Fruit fly (Drosophila melanogaster) whole organism, embryonic: Measurements from ENCODE around the gene CG12224.
A peak's percentile ranks its signal among the peaks of the same experiment; 100 is the strongest.

Experiments used
- B-H2 ChIP-seq: fragments of 200-800 bp; sonication (Bioruptor generic); optimal IDR thresholded peaks from 2 replicates; lab custom pipeline; 2018; ENCODE audit warnings: missing biosample characterization, mild to moderate bottlenecking, missing genetic modification characterization
- Blimp-1 ChIP-seq: fragments of 200-800 bp; sonication (Bioruptor generic); optimal IDR thresholded peaks from 3 replicates; lab custom pipeline; 2018; ENCODE audit warnings: missing biosample characterization, missing genetic modification characterization, mild to moderate bottlenecking, moderate library complexity, missing genetic modification reagents
- CG10147 ChIP-seq: fragments of 200-800 bp; sonication (Bioruptor generic); optimal IDR thresholded peaks from 2 replicates; lab custom pipeline; 2019; ENCODE audit warnings: missing biosample characterization, mild to moderate bottlenecking, missing genetic modification characterization, moderate library complexity
- CG11085 ChIP-seq: fragments of 200-800 bp; sonication (Bioruptor generic); IDR thresholded peaks from 2 replicates; pipeline ENCODE4 v1.3.6; 2022; ENCODE audit warnings: missing biosample characterization, missing genetic modification characterization
- CG11504 ChIP-seq: fragments of 200-800 bp; sonication (Bioruptor generic); optimal IDR thresholded peaks from 3 replicates; lab custom pipeline; 2019; ENCODE audit warnings: missing biosample characterization, mild to moderate bottlenecking, missing genetic modification characterization, moderate library complexity
- CG11696 ChIP-seq: fragments of 200-800 bp; sonication (Bioruptor generic); IDR thresholded peaks from 2 replicates; pipeline ENCODE4 v1.3.6; 2022; ENCODE audit warnings: missing biosample characterization, missing genetic modification characterization
- CG12236 ChIP-seq: fragments of 200-800 bp; sonication (Bioruptor generic); optimal IDR thresholded peaks from 2 replicates; lab custom pipeline; 2016; ENCODE audit warnings: missing biosample characterization, missing genetic modification characterization
- CG12659 ChIP-seq: fragments of 200-800 bp; sonication (Bioruptor generic); optimal IDR thresholded peaks from 3 replicates; lab custom pipeline; 2017; ENCODE audit warnings: mild to moderate bottlenecking, missing biosample characterization, missing genetic modification reagents, missing genetic modification characterization
- CG13424 ChIP-seq: fragments of 200-800 bp; sonication (Bioruptor generic); optimal IDR thresholded peaks from 2 replicates; lab custom pipeline; 2019; ENCODE audit warnings: missing biosample characterization, mild to moderate bottlenecking, missing genetic modification characterization, moderate library complexity
- CG14667 ChIP-seq: fragments of 200-800 bp; sonication (Bioruptor generic); IDR thresholded peaks from 2 replicates; pipeline ENCODE4 v1.3.6; 2022; ENCODE audit warnings: missing biosample characterization, missing genetic modification characterization
- CG1603 ChIP-seq: fragments of 200-800 bp; sonication (Bioruptor generic); optimal IDR thresholded peaks from 2 replicates; lab custom pipeline; 2019; ENCODE audit warnings: missing biosample characterization, mild to moderate bottlenecking, missing genetic modification characterization, moderate library complexity
- CG17186 ChIP-seq: fragments of 200-800 bp; sonication (Bioruptor generic); optimal IDR thresholded peaks from 3 replicates; lab custom pipeline; 2017; ENCODE audit warnings: missing biosample characterization, missing genetic modification reagents, missing genetic modification characterization
- CG17361 ChIP-seq: fragments of 200-800 bp; sonication (Bioruptor generic); IDR thresholded peaks from 3 replicates; pipeline ENCODE4 v1.3.6; 2022; ENCODE audit warnings: missing biosample characterization, missing genetic modification characterization
- CG17802 ChIP-seq: fragments of 200-800 bp; sonication (Bioruptor generic); optimal IDR thresholded peaks from 2 replicates; lab custom pipeline; 2018; ENCODE audit warnings: missing biosample characterization, mild to moderate bottlenecking, missing genetic modification characterization, moderate library complexity
- CG2678 ChIP-seq: fragments of 200-800 bp; sonication (Bioruptor generic); optimal IDR thresholded peaks from 3 replicates; lab custom pipeline; 2019; ENCODE audit warnings: missing biosample characterization, mild to moderate bottlenecking, missing genetic modification characterization, moderate library complexity
- CG2889 ChIP-seq: fragments of 200-800 bp; sonication (Bioruptor generic); IDR thresholded peaks from 3 replicates; pipeline ENCODE4 v1.3.6; 2022; ENCODE audit warnings: missing biosample characterization, missing genetic modification characterization
- CG31224 ChIP-seq: fragments of 200-800 bp; sonication (Bioruptor generic); IDR thresholded peaks from 2 replicates; pipeline ENCODE4 v1.3.6; 2022; ENCODE audit warnings: missing biosample characterization, missing genetic modification characterization
- CG3847 ChIP-seq: fragments of 200-800 bp; sonication (Bioruptor generic); IDR thresholded peaks from 2 replicates; pipeline ENCODE4 v1.3.6; 2022; ENCODE audit warnings: missing biosample characterization, missing genetic modification characterization
- CG6175 ChIP-seq: fragments of 200-800 bp; sonication (Bioruptor generic); IDR thresholded peaks from 3 replicates; pipeline ENCODE4 v1.3.6; 2022; ENCODE audit warnings: missing biosample characterization, missing genetic modification characterization
- CG6854 ChIP-seq: fragments of 200-800 bp; sonication (Bioruptor generic); optimal IDR thresholded peaks from 3 replicates; lab custom pipeline; 2017; ENCODE audit warnings: missing biosample characterization, mild to moderate bottlenecking, missing genetic modification characterization
- CG7372 ChIP-seq: fragments of 200-800 bp; sonication (Bioruptor generic); IDR thresholded peaks from 2 replicates; pipeline ENCODE4 v1.3.6; 2022; ENCODE audit warnings: missing biosample characterization, missing genetic modification characterization
- CG8089 ChIP-seq: fragments of 200-800 bp; sonication (Bioruptor generic); optimal IDR thresholded peaks from 3 replicates; lab custom pipeline; 2016; ENCODE audit warnings: missing biosample characterization, missing genetic modification characterization
- CG8924 ChIP-seq: fragments of 200-800 bp; optimal IDR thresholded peaks from 3 replicates; lab custom pipeline; 2019; ENCODE audit warnings: missing biosample characterization, mild to moderate bottlenecking, missing genetic modification characterization, moderate library complexity
- CG9817 ChIP-seq: fragments of 200-800 bp; sonication (Bioruptor generic); optimal IDR thresholded peaks from 2 replicates; lab custom pipeline; 2018; ENCODE audit warnings: missing biosample characterization, mild to moderate bottlenecking, missing genetic modification characterization, moderate library complexity
- CkIIα-i1 ChIP-seq: fragments of 200-800 bp; sonication (Bioruptor generic); IDR thresholded peaks from 2 replicates; pipeline ENCODE4 v1.3.6; 2022; ENCODE audit warnings: missing biosample characterization, missing genetic modification characterization
- D19A ChIP-seq: fragments of 200-800 bp; optimal IDR thresholded peaks from 3 replicates; lab custom pipeline; 2019; ENCODE audit warnings: missing biosample characterization, mild to moderate bottlenecking, missing genetic modification characterization, moderate library complexity
- Dbx ChIP-seq: fragments of 200-800 bp; sonication (Bioruptor generic); IDR thresholded peaks from 3 replicates; pipeline ENCODE4 v1.3.6; 2022; ENCODE audit warnings: missing biosample characterization, missing genetic modification characterization
- Dll ChIP-seq: fragments of 200-800 bp; sonication (Bioruptor generic); IDR thresholded peaks from 4 replicates; pipeline ENCODE4 v1.3.6; 2022; ENCODE audit warnings: missing biosample characterization, missing genetic modification characterization; ENCODE audit not compliant: partially characterized antibody
- Ets97D ChIP-seq: fragments of 200-800 bp; sonication (Bioruptor generic); optimal IDR thresholded peaks from 3 replicates; lab custom pipeline; 2016; ENCODE audit warnings: missing biosample characterization, missing genetic modification characterization
- Fer1 ChIP-seq: fragments of 200-800 bp; sonication (Bioruptor generic); optimal IDR thresholded peaks from 2 replicates; lab custom pipeline; 2017; ENCODE audit warnings: missing biosample characterization, mild to moderate bottlenecking, missing genetic modification characterization
- HmgZ ChIP-seq: fragments of 200-800 bp; sonication (Bioruptor generic); optimal IDR thresholded peaks from 2 replicates; lab custom pipeline; 2018; ENCODE audit warnings: missing biosample characterization, mild to moderate bottlenecking, missing genetic modification characterization
- Mrtf ChIP-seq: fragments of 200-800 bp; sonication (Bioruptor generic); IDR thresholded peaks from 3 replicates; pipeline ENCODE4 v1.3.6; 2022; ENCODE audit warnings: missing biosample characterization, missing genetic modification characterization
- Neu2 ChIP-seq: fragments of 200-800 bp; sonication (Bioruptor generic); optimal IDR thresholded peaks from 3 replicates; lab custom pipeline; 2016; ENCODE audit warnings: missing biosample characterization, missing genetic modification characterization, borderline replicate concordance
- Sin3A ChIP-seq: fragments of >200 bp; optimal IDR thresholded peaks from 2 replicates; lab custom pipeline; 2018
- Sox102F ChIP-seq: fragments of 200-800 bp; sonication (Bioruptor generic); optimal IDR thresholded peaks from 2 replicates; lab custom pipeline; 2018; ENCODE audit warnings: missing biosample characterization, mild to moderate bottlenecking, missing genetic modification characterization, moderate library complexity
- bigmax ChIP-seq: fragments of 200-800 bp; sonication (Bioruptor generic); optimal IDR thresholded peaks from 2 replicates; lab custom pipeline; 2018; ENCODE audit warnings: missing biosample characterization, mild to moderate bottlenecking, missing genetic modification characterization
- cato ChIP-seq: fragments of 200-800 bp; sonication (Bioruptor generic); optimal IDR thresholded peaks from 2 replicates; lab custom pipeline; 2016; ENCODE audit warnings: missing biosample characterization, missing genetic modification characterization, borderline replicate concordance
- ci ChIP-seq: fragments of 200-800 bp; sonication (Bioruptor generic); IDR thresholded peaks from 3 replicates; pipeline ENCODE4 v1.3.6; 2022; ENCODE audit warnings: missing biosample characterization, missing genetic modification characterization
- knrl ChIP-seq: fragments of 200-800 bp; sonication (Bioruptor generic); IDR thresholded peaks from 3 replicates; pipeline ENCODE4 v1.3.6; 2022; ENCODE audit warnings: missing biosample characterization, missing genetic modification characterization; ENCODE audit not compliant: partially characterized antibody
- mld ChIP-seq: fragments of 200-800 bp; sonication (Bioruptor generic); IDR thresholded peaks from 3 replicates; pipeline ENCODE4 v1.3.6; 2022; ENCODE audit warnings: missing biosample characterization, missing genetic modification characterization; ENCODE audit not compliant: partially characterized antibody
- nom ChIP-seq: fragments of 200-800 bp; sonication (Bioruptor generic); optimal IDR thresholded peaks from 2 replicates; lab custom pipeline; 2017; ENCODE audit warnings: missing biosample characterization, missing genetic modification characterization, mild to moderate bottlenecking, moderate library complexity, missing genetic modification reagents
- onecut ChIP-seq: fragments of 200-800 bp; sonication (Bioruptor generic); IDR thresholded peaks from 2 replicates; pipeline ENCODE4 v1.3.6; 2022; ENCODE audit warnings: missing biosample characterization, missing genetic modification characterization
- org-1 ChIP-seq: fragments of 200-800 bp; sonication (Bioruptor generic); optimal IDR thresholded peaks from 2 replicates; lab custom pipeline; 2017; ENCODE audit warnings: missing biosample characterization, missing genetic modification characterization
- rib ChIP-seq: fragments of 200-800 bp; sonication (Bioruptor generic); IDR thresholded peaks from 2 replicates; pipeline ENCODE4 v1.3.6; 2022; ENCODE audit warnings: missing biosample characterization, missing genetic modification characterization
- sima ChIP-seq: fragments of 200-800 bp; sonication (Bioruptor generic); optimal IDR thresholded peaks from 2 replicates; lab custom pipeline; 2016; ENCODE audit warnings: missing biosample characterization, missing genetic modification characterization
- sug ChIP-seq: fragments of 200-800 bp; optimal IDR thresholded peaks from 2 replicates; lab custom pipeline; 2019; ENCODE audit warnings: missing biosample characterization, mild to moderate bottlenecking, missing genetic modification characterization, moderate library complexity
- tin ChIP-seq: fragments of 200-800 bp; sonication (Bioruptor generic); optimal IDR thresholded peaks from 3 replicates; lab custom pipeline; 2016; ENCODE audit warnings: missing biosample characterization, missing genetic modification characterization
- tx ChIP-seq: fragments of 200-800 bp; sonication (Bioruptor generic); optimal IDR thresholded peaks from 2 replicates; lab custom pipeline; 2016; ENCODE audit warnings: missing biosample characterization, missing genetic modification characterization
- z ChIP-seq: fragments of 200-800 bp; sonication (Bioruptor generic); IDR thresholded peaks from 3 replicates; pipeline ENCODE4 v1.3.6; 2022; ENCODE audit warnings: missing biosample characterization, missing genetic modification characterization
- zfh1 ChIP-seq: fragments of 200-800 bp; sonication (Bioruptor generic); IDR thresholded peaks from 3 replicates; pipeline ENCODE4 v1.3.6; 2022; ENCODE audit warnings: missing biosample characterization, missing genetic modification characterization

The CG12224 gene

dm6 chr3R:11976556-11977335 lies 5.1 kb downstream of the CG12224 start, which contains the start of gene CG10005 (continued):
- TF ChIP-seq CG11085 (GFP tag; lab: Robert Waterston, UW) (0 out of 2 replicates have a peak, but pooled peaks have one; percentile 26), Neu2 (GFP tag; lab: Kevin White, UChicago) (no peak), CG31224 (GFP tag; lab: Robert Waterston, UW) (0 out of 2 replicates have a peak, but pooled peaks have one; percentile 6), CG2889 (GFP tag; lab: Robert Waterston, UW) (no peak), CG8089 (no peak), onecut (GFP tag; lab: Robert Waterston, UW) (no peak), org-1 (GFP tag; lab: Kevin White, UChicago) (no peak), knrl (GFP tag; lab: Robert Waterston, UW) (no peak), CG3847 (no peak), Dll (GFP tag; lab: Robert Waterston, UW) (no peak), CG11696 (GFP tag; lab: Robert Waterston, UW) (no peak), sug (tag; lab: Kevin White, UChicago) (no peak), D19A (tag; lab: Kevin White, UChicago) (no peak), CG6175 (no peak), CG10147 (GFP tag; lab: Kevin White, UChicago) (no peak), z (GFP tag; lab: Robert Waterston, UW) (peak; percentile 89), Blimp-1 (peak; percentile 90), cato (GFP tag; lab: Kevin White, UChicago) (no peak), HmgZ (tag; lab: Kevin White, UChicago) (no peak), CG14667 (GFP tag; lab: Robert Waterston, UW) (no peak), CG2678 (no peak), zfh1 (GFP tag; lab: Robert Waterston, UW) (no peak), CG9817 (no peak), Mrtf (GFP tag; lab: Robert Waterston, UW) (no peak), Sox102F (GFP tag; lab: Kevin White, UChicago) (no peak), nom (GFP tag; lab: Kevin White, UChicago) (peak; percentile 60), CkIIα-i1 (GFP tag; lab: Robert Waterston, UW) (no peak), sima (no peak), bigmax (GFP tag; lab: Kevin White, UChicago) (no peak)

DNA sequence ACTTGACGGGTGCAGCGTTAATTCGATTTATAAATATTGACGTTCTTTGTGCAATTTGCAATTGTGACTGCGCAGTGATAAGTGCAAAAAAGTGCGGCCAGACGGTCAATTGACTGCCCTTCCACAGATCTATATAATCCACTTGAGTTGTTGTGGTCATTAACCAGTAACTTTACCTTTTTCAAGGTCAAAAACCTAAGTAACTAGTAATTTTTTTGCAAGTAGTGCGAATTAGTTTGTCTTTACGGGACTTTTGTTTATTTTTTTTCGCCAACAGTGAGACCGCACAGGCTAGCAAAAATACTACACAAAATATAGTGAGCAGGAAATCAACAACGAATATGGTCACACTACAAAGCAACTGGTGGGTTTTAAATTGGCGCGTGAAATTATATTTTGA lies 7.2 kb downstream of the CG12224 start, which contains the start of gene Tango9:
TSS of gene Tango9 (minus strand) at position 280 of the 400 bp plus-strand sequence.
- TF ChIP-seq CG13424 (tag; lab: Kevin White, UChicago) (peak; percentile 1), CG12236 (no peak), tx (GFP tag; lab: Kevin White, UChicago) (no peak), mld (no peak), CG6854 (GFP tag; lab: Kevin White, UChicago) (no peak), CG17186 (GFP tag; lab: Kevin White, UChicago) (peak; percentile 12), rib (GFP tag; lab: Robert Waterston, UW) (peak; percentile 45; the same call in 1 of the 2 replicates), CG8924 (tag; lab: Kevin White, UChicago) (peak; percentile 20), ci (GFP tag; lab: Robert Waterston, UW) (peak; percentile 62; the same call in 2 of the 3 replicates), Dbx (GFP tag; lab: Robert Waterston, UW) (no peak), CG7372 (0 out of 2 replicates have a peak, but pooled peaks have one; percentile 18), CG12659 (GFP tag; lab: Kevin White, UChicago) (peak; percentile 31), tin (no peak), Sin3A (lab: Kevin White, UChicago) (peak; percentile 55), Ets97D (GFP tag; lab: Kevin White, UChicago) (peak; percentile 88), CG1603 (peak; percentile 71), CG17802 (peak; percentile 95), CG11504 (peak; percentile 47), Fer1 (GFP tag; lab: Kevin White, UChicago) (peak; percentile 22), knrl (GFP tag; lab: Robert Waterston, UW) (peak; percentile 33; the same call in 1 of the 3 replicates), CG17361 (GFP tag; lab: Robert Waterston, UW) (0 out of 3 replicates have a peak, but pooled peaks have one; percentile 11), B-H2 (peak; percentile 23)
